Worm (Caenorhabditis elegans): ENCODE results near the gene F57B1.1.

The F57B1.1 gene

DNA sequence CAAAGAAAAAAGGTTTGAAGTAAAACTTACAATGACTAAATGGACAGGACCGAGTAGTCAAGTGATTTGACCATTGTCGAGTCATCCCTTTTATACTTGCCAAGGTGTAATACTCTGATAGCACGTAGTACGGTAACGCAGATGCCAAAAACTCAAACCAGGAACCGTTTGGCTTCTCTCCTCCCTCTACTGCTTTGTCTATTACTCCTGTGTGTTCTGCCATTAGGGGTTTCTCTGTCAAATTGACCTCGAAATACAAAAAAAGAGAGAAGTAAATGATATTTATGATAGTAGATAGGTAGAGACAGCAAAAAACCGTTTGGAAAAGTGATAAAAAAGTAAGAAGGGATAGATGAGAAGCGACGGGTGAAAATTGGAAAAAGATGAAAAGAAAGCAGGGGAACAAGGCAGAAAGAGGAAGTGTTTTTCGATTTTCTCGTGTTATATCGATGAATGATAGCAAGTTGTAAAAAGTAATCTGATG lies 6.7 kb upstream of the F57B1.1 start, which contains the start of the genes col-159 and col-160 (continued):
- TF ChIP-seq nhr-28 (tag; optimal IDR thresholded peaks at IDR 0.05): no peak
- no peak for TF ChIP-seq hmg-11 (tag; optimal IDR thresholded peaks at IDR 0.05)
- TF ChIP-seq ceh-28 (tag; optimal IDR thresholded peaks at IDR 0.05): peak; percentile 37
- TF ChIP-seq unc-62 (GFP tag; optimal IDR thresholded peaks at IDR 0.05): no peak
- TF ChIP-seq egl-5 (tag; optimal IDR thresholded peaks at IDR 0.05): no peak
- no peak for TF ChIP-seq lin-39 (tag; optimal IDR thresholded peaks at IDR 0.05)
- no peak for TF ChIP-seq zag-1 (tag; optimal IDR thresholded peaks at IDR 0.05)
- TF ChIP-seq ztf-4 (tag; optimal IDR thresholded peaks at IDR 0.05): no peak
- TF ChIP-seq nhr-77 (tag; optimal IDR thresholded peaks at IDR 0.05): no peak
- TF ChIP-seq egl-27 (tag; optimal IDR thresholded peaks at IDR 0.05): peak; percentile 61

ce11 chrV:13200609-13201008 lies 5.2 kb upstream of the F57B1.1 start:
- no peak for TF ChIP-seq nhr-77 (tag; optimal IDR thresholded peaks at IDR 0.05)
- peak; percentile 12 for TF ChIP-seq nhr-43 (tag; optimal IDR thresholded peaks at IDR 0.05; ENCODE audit: poor library complexity, severe bottlenecking)
- TF ChIP-seq nhr-76 (tag; optimal IDR thresholded peaks at IDR 0.05): peak; percentile 50
- peak; percentile 38 for TF ChIP-seq nhr-23 (tag; optimal IDR thresholded peaks at IDR 0.05)
- no peak for TF ChIP-seq lin-39 (tag; optimal IDR thresholded peaks at IDR 0.05)
- no peak for TF ChIP-seq ceh-16 (tag; optimal IDR thresholded peaks at IDR 0.05)
- no peak for TF ChIP-seq egl-5 (tag; optimal IDR thresholded peaks at IDR 0.05)
- peak; percentile 77 for TF ChIP-seq nhr-25 (tag; optimal IDR thresholded peaks at IDR 0.05)
- no peak for TF ChIP-seq ceh-28 (tag; optimal IDR thresholded peaks at IDR 0.05)
- no peak for TF ChIP-seq jun-1 (tag; optimal IDR thresholded peaks at IDR 0.05)

ce11 chrV:13197823-13198222 lies 2.4 kb upstream of the F57B1.1 start, which contains the start of gene F57B1.9:
F57B1.9 (minus strand) TSS chrV:13197923.
- no peak for TF ChIP-seq ceh-82 (tag; optimal IDR thresholded peaks at IDR 0.05)
- no peak for TF ChIP-seq fkh-10 (GFP tag; optimal IDR thresholded peaks at IDR 0.05)
- TF ChIP-seq lsy-12 (tag; optimal IDR thresholded peaks at IDR 0.05): no peak
- no peak for TF ChIP-seq hmg-11 (tag; optimal IDR thresholded peaks at IDR 0.05)
- no peak for TF ChIP-seq daf-12 (tag; optimal IDR thresholded peaks at IDR 0.05)
- no peak for TF ChIP-seq mml-1 (tag; optimal IDR thresholded peaks at IDR 0.05)

DNA sequence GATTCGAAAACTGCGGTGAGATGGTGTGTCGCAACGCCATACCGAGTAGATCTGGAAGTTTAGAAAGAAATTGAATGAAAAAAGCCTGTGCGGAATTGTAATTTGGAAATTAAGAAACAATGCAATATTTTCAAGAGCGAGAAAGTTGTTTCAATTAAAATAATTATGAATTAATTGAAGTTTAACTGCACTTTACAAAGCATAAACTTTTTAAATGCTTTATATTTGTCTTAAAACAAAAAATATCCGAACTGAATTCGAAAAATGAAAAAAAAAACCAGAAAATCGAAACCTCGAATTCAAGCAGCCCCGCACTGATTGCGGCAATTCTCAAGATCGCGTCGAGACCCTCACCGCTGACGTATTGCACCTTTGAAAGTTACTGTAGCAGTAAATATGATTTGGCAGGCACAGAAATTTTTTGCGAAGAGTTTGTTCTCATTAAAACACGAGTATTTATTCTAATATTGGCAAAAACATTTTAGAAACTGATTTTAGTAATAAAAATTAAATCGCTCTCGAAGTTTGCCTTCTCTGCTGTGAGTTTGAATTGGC lies 1.9 kb downstream of the F57B1.1 start, which contains the start of gene sun-1:
sun-1 (minus strand) TSS at position 51 of the 555 bp plus-strand sequence.
- TF ChIP-seq nfya-1 (tag; optimal IDR thresholded peaks at IDR 0.05; ENCODE audit: insufficient read depth) (no peak), egl-27 (tag; optimal IDR thresholded peaks at IDR 0.05) (no peak), pha-4 (tag; optimal IDR thresholded peaks at IDR 0.05) (no peak), tbx-2 (tag; optimal IDR thresholded peaks at IDR 0.05) (no peak), ztf-4 (tag; optimal IDR thresholded peaks at IDR 0.05) (no peak), nhr-12 (tag; optimal IDR thresholded peaks at IDR 0.05) (no peak), nhr-67 (tag; optimal IDR thresholded peaks at IDR 0.05) (no peak), lin-15B (tag; optimal IDR thresholded peaks at IDR 0.05) (no peak), elt-2 (tag; optimal IDR thresholded peaks at IDR 0.05) (no peak), egl-5 (tag; optimal IDR thresholded peaks at IDR 0.05) (no peak), ceh-16 (tag; optimal IDR thresholded peaks at IDR 0.05) (no peak), ama-1 (optimal IDR thresholded peaks at IDR 0.05) (no peak), mdl-1 (tag; optimal IDR thresholded peaks at IDR 0.05) (no peak), fkh-2 (tag; optimal IDR thresholded peaks at IDR 0.05) (no peak), ZK546.5 (tag; optimal IDR thresholded peaks at IDR 0.05) (no peak), nhr-76 (tag; optimal IDR thresholded peaks at IDR 0.05) (no peak), lin-39 (tag; optimal IDR thresholded peaks at IDR 0.05) (no peak), unc-39 (tag; optimal IDR thresholded peaks at IDR 0.05) (no peak), nhr-28 (tag; optimal IDR thresholded peaks at IDR 0.05) (no peak)

- no peak for TF ChIP-seq nhr-11 (tag; optimal IDR thresholded peaks at IDR 0.05)
- no peak for TF ChIP-seq pha-4 (tag; optimal IDR thresholded peaks at IDR 0.05)
- no peak for TF ChIP-seq ztf-11 (tag; optimal IDR thresholded peaks at IDR 0.05)
- TF ChIP-seq fkh-10 (GFP tag; optimal IDR thresholded peaks at IDR 0.05): no peak
- no peak for TF ChIP-seq nhr-237 (tag; optimal IDR thresholded peaks at IDR 0.05)
- no peak for TF ChIP-seq hmg-11 (tag; optimal IDR thresholded peaks at IDR 0.05)
- no peak for TF ChIP-seq lsy-12 (tag; optimal IDR thresholded peaks at IDR 0.05)
- no peak for TF ChIP-seq jun-1 (tag; optimal IDR thresholded peaks at IDR 0.05)
- TF ChIP-seq fkh-2 (tag; optimal IDR thresholded peaks at IDR 0.05): no peak
- no peak for TF ChIP-seq elt-3 (tag; optimal IDR thresholded peaks at IDR 0.05)
- no peak for TF ChIP-seq nhr-43 (tag; optimal IDR thresholded peaks at IDR 0.05; ENCODE audit: poor library complexity, severe bottlenecking)
- TF ChIP-seq ceh-9 (tag; optimal IDR thresholded peaks at IDR 0.05): no peak
- TF ChIP-seq eor-1 (tag; optimal IDR thresholded peaks at IDR 0.05): no peak
- TF ChIP-seq mml-1 (tag; optimal IDR thresholded peaks at IDR 0.05): no peak
- TF ChIP-seq egl-27 (tag; optimal IDR thresholded peaks at IDR 0.05): no peak
- TF ChIP-seq fos-1 (tag; optimal IDR thresholded peaks at IDR 0.05): no peak
- TF ChIP-seq skn-1 (tag; optimal IDR thresholded peaks at IDR 0.05): no peak
These were observed 10.1 kb downstream of the F57B1.1 start, which contains the start of gene sri-6 for ce11 chrV:13185384-13185783. sri-6 (plus strand) TSS chrV:13185684.

Data from whole organism, L3 larva.